Worm (Caenorhabditis elegans) whole organism, young adult: ENCODE results near the gene pgp-8.

Source experiments
- B0035.1 ChIP-seq: sonication (generic microtip); optimal IDR thresholded peaks from 2 replicates; lab custom pipeline; 2016; ENCODE audit warnings: missing genetic modification characterization, mild to moderate bottlenecking, missing compliant biosample characterization, missing genotype, missing genetic modification reagents
- F22D6.2 ChIP-seq: sonication (generic microtip); optimal IDR thresholded peaks from 2 replicates; lab custom pipeline; 2016; ENCODE audit warnings: mild to moderate bottlenecking, missing genetic modification characterization, missing compliant biosample characterization
- F23B12.7 ChIP-seq: sonication (generic microtip); optimal IDR thresholded peaks from 2 replicates; lab custom pipeline; 2017; ENCODE audit warnings: missing genetic modification characterization, mild to moderate bottlenecking, missing compliant biosample characterization, antibody characterized with exemption, moderate library complexity; ENCODE audit not compliant: insufficient read depth
- F39B2.1 ChIP-seq: fragments of 200-800 bp; sonication (Bioruptor generic); IDR thresholded peaks from 2 replicates; pipeline ENCODE4 v1.3.6; 2022; ENCODE audit warnings: missing genetic modification reagents, missing genetic modification characterization, missing compliant biosample characterization
- F52B5.7 ChIP-seq: sonication (generic microtip); optimal IDR thresholded peaks from 2 replicates; lab custom pipeline; 2016; ENCODE audit warnings: mild to moderate bottlenecking, missing genetic modification characterization, missing compliant biosample characterization
- F55B11.4 ChIP-seq: sonication (generic microtip); optimal IDR thresholded peaks from 2 replicates; lab custom pipeline; 2016; ENCODE audit warnings: missing compliant biosample characterization, missing genetic modification characterization, borderline replicate concordance; ENCODE audit not compliant: insufficient read depth
- F57A8.1 ChIP-seq: fragments of 200-800 bp; sonication (Bioruptor generic); optimal IDR thresholded peaks from 2 replicates; lab custom pipeline; 2018; ENCODE audit warnings: mild to moderate bottlenecking, missing genetic modification characterization, moderate library complexity, missing compliant biosample characterization
- K12H6.12 ChIP-seq: fragments of 200-800 bp; sonication (Bioruptor generic); optimal IDR thresholded peaks from 2 replicates; lab custom pipeline; 2018; ENCODE audit warnings: mild to moderate bottlenecking, missing genetic modification characterization, missing compliant biosample characterization
- Y53F4B.3 ChIP-seq: fragments of 200-800 bp; sonication (Bioruptor generic); IDR thresholded peaks from 2 replicates; pipeline ENCODE4 v1.3.6; 2022; ENCODE audit warnings: missing genetic modification reagents, missing genetic modification characterization, missing compliant biosample characterization
- Y56A3A.18 ChIP-seq: fragments of 200-800 bp; sonication (Bioruptor generic); IDR thresholded peaks from 2 replicates; pipeline ENCODE4 v1.3.6; 2022; ENCODE audit warnings: missing genetic modification reagents, missing genetic modification characterization, missing compliant biosample characterization
- ZK185.1 ChIP-seq: sonication (generic microtip); optimal IDR thresholded peaks from 2 replicates; lab custom pipeline; 2016; ENCODE audit warnings: mild to moderate bottlenecking, missing genetic modification characterization, missing compliant biosample characterization; ENCODE audit not compliant: poor library complexity, severe bottlenecking
- akir-1 ChIP-seq: fragments of 200-800 bp; sonication (Bioruptor generic); optimal IDR thresholded peaks from 2 replicates; lab custom pipeline; 2018; ENCODE audit warnings: mild to moderate bottlenecking, missing genetic modification characterization, moderate library complexity, missing compliant biosample characterization
- attf-5 ChIP-seq: fragments of 200-800 bp; sonication (Bioruptor generic); optimal IDR thresholded peaks from 2 replicates; lab custom pipeline; 2018; ENCODE audit warnings: mild to moderate bottlenecking, missing genetic modification characterization, missing compliant biosample characterization
- cebp-1 ChIP-seq, 2 experiments: fragments of 200-800 bp in 1 of 2; sonication (Bioruptor generic) in 1 of 2; sonication (generic microtip) in 1 of 2; IDR thresholded peaks in 1 of 2; optimal IDR thresholded peaks in 1 of 2; 2 replicates each; pipeline versions ENCODE4 v1.3.6 to Lab custom; 2017 to 2022; ENCODE audit warnings: missing compliant biosample characterization in 2 of 2, missing genetic modification characterization in 2 of 2, mild to moderate bottlenecking in 1 of 2, missing genetic modification reagents in 1 of 2, moderate library complexity in 1 of 2
- ceh-27 ChIP-seq: fragments of 200-800 bp; sonication (Bioruptor generic); optimal IDR thresholded peaks from 2 replicates; lab custom pipeline; 2018; ENCODE audit warnings: mild to moderate bottlenecking, missing genetic modification characterization, moderate library complexity, missing compliant biosample characterization
- chd-7 ChIP-seq: sonication (generic microtip); optimal IDR thresholded peaks from 2 replicates; lab custom pipeline; 2016; ENCODE audit warnings: mild to moderate bottlenecking, missing genetic modification characterization, moderate library complexity, missing compliant biosample characterization
- die-1 ChIP-seq: sonication (generic microtip); optimal IDR thresholded peaks from 2 replicates; lab custom pipeline; 2016; ENCODE audit warnings: missing genotype, mild to moderate bottlenecking, missing genetic modification characterization, missing compliant biosample characterization
- dox-1 ChIP-seq: fragments of 200-800 bp; sonication (Bioruptor generic); IDR thresholded peaks from 2 replicates; pipeline ENCODE4 v1.3.6; 2022; ENCODE audit warnings: missing genetic modification reagents, missing genetic modification characterization, missing compliant biosample characterization
- dpl-1 ChIP-seq: fragments of 150-350 bp; optimal IDR thresholded peaks from 2 replicates; lab custom pipeline; 2014; ENCODE audit warnings: missing biosample characterization, missing genetic modification reagents, missing genetic modification characterization
- gei-17 ChIP-seq: fragments of 200-800 bp; sonication (Bioruptor generic); optimal IDR thresholded peaks from 2 replicates; lab custom pipeline; 2018; ENCODE audit warnings: mild to moderate bottlenecking, missing genetic modification characterization, missing compliant biosample characterization
- hlh-12 ChIP-seq: sonication (generic microtip); optimal IDR thresholded peaks from 2 replicates; lab custom pipeline; 2016; ENCODE audit warnings: missing genetic modification characterization, missing compliant biosample characterization
- hlh-26 ChIP-seq: fragments of 200-800 bp; sonication (Bioruptor generic); conservative IDR thresholded peaks from 2 replicates; pipeline ENCODE4 v1.3.6; 2022; ENCODE audit warnings: missing genetic modification reagents, missing genetic modification characterization, missing compliant biosample characterization
- hmg-1.2 ChIP-seq: fragments of 200-800 bp; sonication (Bioruptor generic); IDR thresholded peaks from 2 replicates; pipeline ENCODE4 v1.3.6; 2022; ENCODE audit warnings: missing genetic modification reagents, missing genetic modification characterization, missing compliant biosample characterization
- lin-40 ChIP-seq: sonication (generic microtip); optimal IDR thresholded peaks from 2 replicates; lab custom pipeline; 2016; ENCODE audit warnings: missing genetic modification characterization, mild to moderate bottlenecking, missing compliant biosample characterization, missing genotype, missing genetic modification reagents
- lsl-1 ChIP-seq: fragments of 200-800 bp; sonication (Bioruptor generic); optimal IDR thresholded peaks from 2 replicates; lab custom pipeline; 2018; ENCODE audit warnings: mild to moderate bottlenecking, missing genetic modification characterization, moderate library complexity, missing compliant biosample characterization
- madf-8 ChIP-seq: fragments of 200-800 bp; sonication (Bioruptor generic); conservative IDR thresholded peaks from 2 replicates; pipeline ENCODE4 v1.3.6; 2022; ENCODE audit warnings: missing genetic modification reagents, missing genetic modification characterization, missing compliant biosample characterization
- mel-28 ChIP-seq: sonication (generic microtip); optimal IDR thresholded peaks from 2 replicates; lab custom pipeline; 2016; ENCODE audit warnings: borderline replicate concordance, mild to moderate bottlenecking, missing genetic modification characterization, missing compliant biosample characterization
- nhr-120 ChIP-seq: fragments of 200-800 bp; sonication (Bioruptor generic); IDR thresholded peaks from 2 replicates; pipeline ENCODE4 v1.3.6; 2022; ENCODE audit warnings: missing genetic modification characterization, missing compliant biosample characterization
- nhr-80 ChIP-seq: sonication (generic microtip); optimal IDR thresholded peaks from 2 replicates; lab custom pipeline; 2016; ENCODE audit warnings: missing genetic modification characterization, missing compliant biosample characterization
- nhr-90 ChIP-seq: sonication (generic microtip); optimal IDR thresholded peaks from 2 replicates; lab custom pipeline; 2016; ENCODE audit warnings: missing genotype, mild to moderate bottlenecking, missing genetic modification characterization, missing compliant biosample characterization
- snpc-3.4 ChIP-seq: sonication (generic microtip); optimal IDR thresholded peaks from 2 replicates; lab custom pipeline; 2017; ENCODE audit warnings: missing genetic modification characterization, mild to moderate bottlenecking, missing compliant biosample characterization, antibody characterized with exemption, moderate library complexity, missing genotype, missing genetic modification reagents
- somi-1 ChIP-seq: fragments of 200-800 bp; sonication (Bioruptor generic); optimal IDR thresholded peaks from 2 replicates; lab custom pipeline; 2018; ENCODE audit warnings: mild to moderate bottlenecking, missing genetic modification characterization, missing compliant biosample characterization
- zfh-2 ChIP-seq: fragments of 200-800 bp; sonication (Bioruptor generic); conservative IDR thresholded peaks from 2 replicates; pipeline ENCODE4 v1.3.6; 2022; ENCODE audit warnings: missing genetic modification reagents, missing genetic modification characterization, missing compliant biosample characterization
- ztf-26 ChIP-seq: sonication (generic microtip); optimal IDR thresholded peaks from 2 replicates; lab custom pipeline; 2017; ENCODE audit warnings: missing genetic modification characterization, missing compliant biosample characterization
- ztf-28 ChIP-seq: fragments of 200-800 bp; sonication (Bioruptor generic); IDR thresholded peaks from 2 replicates; pipeline ENCODE4 v1.3.6; 2022; ENCODE audit warnings: missing genetic modification reagents, missing genetic modification characterization, missing compliant biosample characterization
- ztf-6 ChIP-seq: fragments of 200-800 bp; sonication (Bioruptor generic); IDR thresholded peaks from 2 replicates; pipeline ENCODE4 v1.3.6; 2022; ENCODE audit warnings: missing genetic modification reagents, missing genetic modification characterization, missing compliant biosample characterization

The pgp-8 gene

ce11 chrX:10900952-10901351, 36.7 kb upstream of the pgp-8 start:
- peak; percentile 46 for TF ChIP-seq lin-40 (tag; lab: Kevin White, UChicago)
- TF ChIP-seq attf-5: peak; percentile 53
- no peak for TF ChIP-seq cebp-1 (GFP tag; IDR thresholded peaks at IDR 0.05; lab: Robert Waterston, UW)
- peak; percentile 35 for TF ChIP-seq cebp-1 (tag; optimal IDR thresholded peaks at IDR 0.05; lab: Kevin White, UChicago)
- TF ChIP-seq hlh-26 (GFP tag; lab: Robert Waterston, UW): no peak
- TF ChIP-seq dox-1 (GFP tag; lab: Robert Waterston, UW): peak; percentile 49; the same call in 1 of the 2 replicates
- no peak for TF ChIP-seq F57A8.1 (GFP tag; lab: Kevin White, UChicago)
- peak; percentile 40; the same call in 1 of the 2 replicates for TF ChIP-seq hmg-1.2 (GFP tag; lab: Robert Waterston, UW)
- TF ChIP-seq ZK185.1 (tag; lab: Kevin White, UChicago): peak; percentile 31
- TF ChIP-seq Y53F4B.3: no peak
- TF ChIP-seq F23B12.7 (tag; lab: Kevin White, UChicago): no peak
- TF ChIP-seq K12H6.12 (tag; lab: Kevin White, UChicago): peak; percentile 57
- no peak for TF ChIP-seq lsl-1 (GFP tag; lab: Kevin White, UChicago)
- no peak for TF ChIP-seq F39B2.1
- peak; percentile 45 for TF ChIP-seq chd-7 (tag; lab: Kevin White, UChicago)
- no peak for TF ChIP-seq F22D6.2 (tag; lab: Kevin White, UChicago)
- TF ChIP-seq B0035.1 (tag; lab: Kevin White, UChicago): no peak
- peak; percentile 45 for TF ChIP-seq somi-1 (GFP tag; lab: Kevin White, UChicago)

DNA sequence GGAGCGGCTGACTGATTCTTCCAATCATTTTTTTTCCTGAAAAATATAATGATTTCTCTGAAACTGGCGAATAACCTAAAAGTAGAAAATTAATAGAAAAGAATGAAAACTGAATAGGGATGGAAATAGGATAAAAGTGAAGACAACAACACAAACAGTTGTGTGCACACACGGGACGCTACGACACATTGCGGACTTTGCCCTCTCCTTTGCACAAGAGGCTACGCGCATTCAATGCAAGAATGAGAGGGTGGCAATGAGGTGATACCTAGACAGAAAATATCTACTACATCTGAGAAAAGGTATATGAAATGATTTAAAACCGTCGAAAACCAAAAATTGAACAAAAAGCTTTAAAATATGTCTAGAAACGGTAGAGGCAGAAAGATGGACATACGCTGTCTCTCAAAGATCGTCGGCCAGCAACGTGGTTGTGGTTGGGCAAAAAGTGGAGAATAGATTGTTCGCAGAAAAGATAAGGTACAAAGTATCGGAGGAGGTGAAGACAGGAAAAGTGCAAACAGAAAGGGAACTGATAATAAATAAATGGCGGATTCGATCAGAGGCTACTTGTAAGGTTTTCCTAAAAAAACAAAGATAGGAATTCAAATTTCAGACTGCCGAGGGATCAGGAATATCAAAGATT, 36.0 kb upstream of the pgp-8 start, which contains the start of gene suca-1:
Gene suca-1 (minus strand): TSS at position 36 of the 646 bp plus-strand sequence.
- TF ChIP-seq dox-1 (GFP tag; lab: Robert Waterston, UW) (peak; percentile 45), gei-17 (no peak), nhr-80 (tag; lab: Kevin White, UChicago) (peak; percentile 85), lin-40 (tag; lab: Kevin White, UChicago) (peak; percentile 8), ztf-28 (GFP tag; lab: Robert Waterston, UW) (no peak)
- TF ChIP-seq, all 124 proteins: peak for 3

DNA sequence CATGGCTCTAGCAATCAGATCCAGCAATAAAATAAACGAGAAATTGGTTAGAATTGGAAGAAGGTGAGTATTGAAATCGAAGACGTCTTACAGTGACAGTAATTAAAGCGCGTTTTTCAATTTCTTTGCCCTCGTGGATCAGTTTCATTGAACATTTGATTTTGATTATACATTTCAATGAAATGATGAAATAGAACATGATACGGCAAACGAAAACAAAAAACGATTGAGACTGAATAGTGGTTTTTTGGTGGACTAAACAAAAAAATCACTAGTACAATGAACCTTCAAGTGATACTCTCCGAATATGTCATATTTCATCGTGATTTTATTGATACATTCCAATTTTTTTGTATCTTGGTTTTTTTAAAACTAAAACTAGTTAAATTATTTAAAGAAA, 32.3 kb upstream of the pgp-8 start, which contains the start of gene haly-1:
Gene haly-1 (minus strand): TSS at position 101 of the 400 bp plus-strand sequence.
- TF ChIP-seq snpc-3.4 (tag; lab: Kevin White, UChicago): no peak
- TF ChIP-seq madf-8 (GFP tag; lab: Robert Waterston, UW): no peak
- TF ChIP-seq gei-17: no peak
- TF ChIP-seq Y53F4B.3: no peak
- TF ChIP-seq ztf-6: no peak
- TF ChIP-seq ztf-26: no peak
- TF ChIP-seq dpl-1 (GFP tag; lab: Kevin White, UChicago): no peak

ce11 chrX:10891890-10892289, 27.7 kb upstream of the pgp-8 start, which contains the start of gene F47B10.3:
Gene F47B10.3, plus strand, starts transcription at chrX:10892190.
- no peak for TF ChIP-seq K12H6.12 (tag; lab: Kevin White, UChicago)

DNA sequence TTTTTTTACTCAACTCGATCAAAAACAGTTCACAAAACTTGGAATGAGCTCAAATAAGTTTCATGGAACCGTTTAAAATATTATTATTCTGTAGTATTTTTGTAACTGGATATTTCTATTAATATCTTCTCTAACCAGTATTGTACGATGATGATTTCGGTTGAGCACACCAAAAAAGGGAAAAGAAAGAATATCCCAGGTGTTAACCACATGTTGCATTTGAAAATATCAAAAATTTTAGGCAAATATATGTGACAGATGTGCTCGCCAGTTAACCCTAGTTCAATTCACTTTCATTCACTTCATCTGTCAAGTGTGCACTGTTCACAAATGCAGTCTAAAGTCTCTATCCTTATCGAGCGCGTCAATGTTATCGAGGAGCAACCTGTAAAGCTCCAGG, 26.7 kb upstream of the pgp-8 start, which contains the start of gene F47B10.4:
Gene F47B10.4 (plus strand): TSS at position 301 of the 400 bp plus-strand sequence.
- TF ChIP-seq ceh-27: no peak
- TF ChIP-seq nhr-120 (GFP tag; lab: Robert Waterston, UW): no peak
- no peak for TF ChIP-seq nhr-90 (tag; lab: Kevin White, UChicago)
- TF ChIP-seq zfh-2 (GFP tag; lab: Robert Waterston, UW): no peak
- TF ChIP-seq F52B5.7 (tag; lab: Kevin White, UChicago): no peak
- TF ChIP-seq mel-28 (tag; lab: Kevin White, UChicago): no peak
- no peak for TF ChIP-seq die-1 (tag; lab: Kevin White, UChicago)
- no peak for TF ChIP-seq F55B11.4 (tag; lab: Kevin White, UChicago)
- TF ChIP-seq akir-1 (GFP tag; lab: Kevin White, UChicago): no peak
- no peak for TF ChIP-seq hlh-12
- no peak for TF ChIP-seq Y56A3A.18 (GFP tag; lab: Robert Waterston, UW)
